Worm (Caenorhabditis elegans) whole organism, early embryonic: ENCODE results near the gene col-102.
A peak's percentile ranks its signal among the peaks of the same experiment; 100 is the strongest.

Experiments
- B0310.2 ChIP-seq: sonication (generic microtip); optimal IDR thresholded peaks from 2 replicates; lab custom pipeline; 2016; ENCODE audit warnings: mild to moderate bottlenecking, missing genetic modification characterization, missing compliant biosample characterization
- F13C5.2 ChIP-seq: sonication (generic microtip); optimal IDR thresholded peaks from 2 replicates; lab custom pipeline; 2017; ENCODE audit warnings: mild to moderate bottlenecking, missing genetic modification characterization, inconsistent platforms, missing compliant biosample characterization
- aly-1 ChIP-seq: sonication (generic microtip); optimal IDR thresholded peaks from 2 replicates; lab custom pipeline; 2016; ENCODE audit warnings: missing genetic modification characterization, missing compliant biosample characterization
- ama-1 ChIP-seq: fragments of 150-350 bp; optimal IDR thresholded peaks from 2 replicates; lab custom pipeline; 2014
- ceh-13 ChIP-seq: fragments of 200-800 bp; sonication (Bioruptor generic); optimal IDR thresholded peaks from 2 replicates; lab custom pipeline; 2018; ENCODE audit warnings: mild to moderate bottlenecking, missing genetic modification characterization, missing compliant biosample characterization
- ceh-36 ChIP-seq: sonication (generic microtip); optimal IDR thresholded peaks from 2 replicates; lab custom pipeline; 2016; ENCODE audit warnings: missing genetic modification characterization, inconsistent platforms, missing compliant biosample characterization
- ets-7 ChIP-seq: sonication (generic microtip); optimal IDR thresholded peaks from 2 replicates; lab custom pipeline; 2016; ENCODE audit warnings: missing genotype, missing genetic modification characterization, missing compliant biosample characterization
- flt-1 ChIP-seq: fragments of 200-800 bp; sonication (Bioruptor generic); IDR thresholded peaks from 2 replicates; pipeline ENCODE4 v1.3.6; 2022; ENCODE audit warnings: missing genetic modification characterization, missing compliant biosample characterization
- hmbx-1 ChIP-seq: sonication (generic microtip); optimal IDR thresholded peaks from 2 replicates; lab custom pipeline; 2016; ENCODE audit warnings: mild to moderate bottlenecking, missing genetic modification characterization, missing compliant biosample characterization
- hmg-4 ChIP-seq: fragments of 200-800 bp; sonication (Bioruptor generic); optimal IDR thresholded peaks from 2 replicates; lab custom pipeline; 2018; ENCODE audit warnings: mild to moderate bottlenecking, missing genetic modification characterization, missing compliant biosample characterization
- hnd-1 ChIP-seq: sonication (generic microtip); optimal IDR thresholded peaks from 2 replicates; lab custom pipeline; 2016; ENCODE audit warnings: missing genetic modification characterization, missing compliant biosample characterization
- pes-1 ChIP-seq: fragments of 200-800 bp; sonication (Bioruptor generic); IDR thresholded peaks from 2 replicates; pipeline ENCODE4 v1.3.6; 2022; ENCODE audit warnings: missing genetic modification reagents, missing genetic modification characterization, missing compliant biosample characterization
- scrt-1 ChIP-seq: fragments of 200-800 bp; sonication (Bioruptor generic); IDR thresholded peaks from 2 replicates; pipeline ENCODE4 v1.3.6; 2022; ENCODE audit warnings: missing genetic modification characterization, missing compliant biosample characterization
- sea-1 ChIP-seq: fragments of 200-800 bp; sonication (Bioruptor generic); conservative IDR thresholded peaks from 2 replicates; pipeline ENCODE4 v1.3.6; 2022; ENCODE audit warnings: missing genetic modification characterization, missing compliant biosample characterization
- tbx-11 ChIP-seq: fragments of 200-800 bp; sonication (Bioruptor generic); IDR thresholded peaks from 2 replicates; pipeline ENCODE4 v1.3.6; 2022; ENCODE audit warnings: missing genetic modification characterization, missing compliant biosample characterization
- tbx-37 ChIP-seq: fragments of 200-800 bp; sonication (Bioruptor generic); conservative IDR thresholded peaks from 2 replicates; pipeline ENCODE4 v1.3.6; 2022; ENCODE audit warnings: missing genetic modification reagents, missing genetic modification characterization, missing compliant biosample characterization
- tra-4 ChIP-seq: sonication (generic microtip); optimal IDR thresholded peaks from 2 replicates; lab custom pipeline; 2017; ENCODE audit warnings: missing genetic modification characterization, missing compliant biosample characterization

col-102 gene

ce11 chrIV:594840-595239 lies 9.4 kb upstream of the col-102 start:
- TF ChIP-seq B0310.2 (no peak), hmbx-1 (tag; lab: Kevin White, UChicago) (no peak), ama-1 (lab: Kevin White, UChicago) (no peak), aly-1 (tag; lab: Kevin White, UChicago) (no peak), sea-1 (GFP tag; lab: Robert Waterston, UW) (no peak), scrt-1 (no peak), ceh-36 (tag; lab: Kevin White, UChicago) (no peak), tbx-11 (GFP tag; lab: Robert Waterston, UW) (no peak), tbx-37 (GFP tag; lab: Robert Waterston, UW) (no peak), ets-7 (tag; lab: Kevin White, UChicago) (no peak), flt-1 (GFP tag; lab: Robert Waterston, UW) (no peak), ceh-13 (GFP tag; lab: Kevin White, UChicago) (no peak), pes-1 (GFP tag; lab: Robert Waterston, UW) (no peak), hnd-1 (tag; lab: Kevin White, UChicago) (no peak), tra-4 (tag; lab: Kevin White, UChicago) (no peak)

ce11 chrIV:596292-596952 lies 7.8 kb upstream of the col-102 start, which contains the start of the genes C18H7.7 and C18H7.11:
TSS of gene C18H7.7 (minus strand) at chrIV:596392.
TSS of gene C18H7.11 (plus strand) at chrIV:596902.
- no peak for TF ChIP-seq F13C5.2 (tag; lab: Kevin White, UChicago)
- TF ChIP-seq tbx-37 (GFP tag; lab: Robert Waterston, UW) = no peak
- no peak for TF ChIP-seq ets-7 (tag; lab: Kevin White, UChicago)
- no peak for TF ChIP-seq ceh-36 (tag; lab: Kevin White, UChicago)
- no peak for TF ChIP-seq ceh-13 (GFP tag; lab: Kevin White, UChicago)
- no peak for TF ChIP-seq ama-1 (lab: Kevin White, UChicago)
- TF ChIP-seq flt-1 (GFP tag; lab: Robert Waterston, UW) = no peak
- TF ChIP-seq pes-1 (GFP tag; lab: Robert Waterston, UW) = no peak
- no peak for TF ChIP-seq hmg-4
- TF ChIP-seq hmbx-1 (tag; lab: Kevin White, UChicago) = no peak
- TF ChIP-seq hnd-1 (tag; lab: Kevin White, UChicago) = no peak
- no peak for TF ChIP-seq B0310.2
- no peak for TF ChIP-seq scrt-1
- TF ChIP-seq tbx-11 (GFP tag; lab: Robert Waterston, UW) = no peak
- TF ChIP-seq tra-4 (tag; lab: Kevin White, UChicago) = no peak

ce11 chrIV:601595-601994 lies 2.6 kb upstream of the col-102 start, which contains the start of gene srt-59:
TSS of gene srt-59 (minus strand) at chrIV:601695.
- TF ChIP-seq aly-1 (tag; lab: Kevin White, UChicago) (no peak), pes-1 (GFP tag; lab: Robert Waterston, UW) (no peak), hmbx-1 (tag; lab: Kevin White, UChicago) (no peak), scrt-1 (no peak)

- TF ChIP-seq hmg-4 (no peak), sea-1 (GFP tag; lab: Robert Waterston, UW) (no peak), flt-1 (GFP tag; lab: Robert Waterston, UW) (no peak), scrt-1 (no peak), tbx-11 (GFP tag; lab: Robert Waterston, UW) (no peak), aly-1 (tag; lab: Kevin White, UChicago) (no peak), ceh-36 (tag; lab: Kevin White, UChicago) (no peak), B0310.2 (no peak)
Measured at ce11 chrIV:603543-603942, 701 bp upstream of the col-102 start, which contains the start of gene prmt-4. TSS of gene prmt-4 (minus strand) at chrIV:603643.

- no peak for TF ChIP-seq pes-1 (GFP tag; lab: Robert Waterston, UW)
- no peak for TF ChIP-seq ets-7 (tag; lab: Kevin White, UChicago)
Measured at ce11 chrIV:604817-605216, 573 bp downstream of the col-102 start.

- peak; percentile 17; the same call in 1 of the 2 replicates for TF ChIP-seq pes-1 (GFP tag; lab: Robert Waterston, UW)
- TF ChIP-seq tbx-11 (GFP tag; lab: Robert Waterston, UW) = no peak
- no peak for TF ChIP-seq tbx-37 (GFP tag; lab: Robert Waterston, UW)
- no peak for TF ChIP-seq ets-7 (tag; lab: Kevin White, UChicago)
- no peak for TF ChIP-seq hmg-4
- no peak for TF ChIP-seq sea-1 (GFP tag; lab: Robert Waterston, UW)
- TF ChIP-seq hmbx-1 (tag; lab: Kevin White, UChicago) = no peak
- no peak for TF ChIP-seq ama-1 (lab: Kevin White, UChicago)
- no peak for TF ChIP-seq hnd-1 (tag; lab: Kevin White, UChicago)
Measured at ce11 chrIV:605431-605830, 1.2 kb downstream of the col-102 start.

DNA sequence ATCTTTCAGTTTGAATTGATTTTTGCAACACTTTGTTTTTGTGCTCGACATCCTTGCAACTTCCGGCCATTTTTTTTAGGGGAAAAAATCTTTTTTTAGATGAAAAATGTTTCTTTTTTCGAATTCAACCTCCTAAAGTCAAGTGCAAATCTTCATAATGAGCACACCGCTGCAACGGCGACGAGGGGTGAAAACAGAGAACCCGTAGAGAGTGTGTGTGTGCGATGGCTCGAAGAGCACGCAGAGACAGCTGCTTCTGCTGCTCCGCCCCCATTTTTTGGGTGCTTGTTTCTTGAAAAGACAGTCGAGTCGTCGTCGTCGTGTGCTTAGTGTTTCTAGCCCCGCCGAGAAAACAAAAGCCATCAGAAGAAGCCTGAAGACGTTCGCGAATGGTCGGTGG lies 1.8 kb downstream of the col-102 start, which contains the start of gene inx-18:
Gene inx-18, plus strand, starts transcription at position 301 of the 400 bp plus-strand sequence.
- no peak for TF ChIP-seq pes-1 (GFP tag; lab: Robert Waterston, UW)
- TF ChIP-seq scrt-1 = no peak
- TF ChIP-seq hmbx-1 (tag; lab: Kevin White, UChicago) = no peak
- TF ChIP-seq aly-1 (tag; lab: Kevin White, UChicago) = no peak
- TF ChIP-seq B0310.2 = no peak
- no peak for TF ChIP-seq hmg-4
- TF ChIP-seq F13C5.2 (tag; lab: Kevin White, UChicago) = no peak
- TF ChIP-seq ama-1 (lab: Kevin White, UChicago) = no peak
- TF ChIP-seq tbx-11 (GFP tag; lab: Robert Waterston, UW) = no peak
- no peak for TF ChIP-seq ceh-13 (GFP tag; lab: Kevin White, UChicago)
- no peak for TF ChIP-seq tra-4 (tag; lab: Kevin White, UChicago)
- no peak for TF ChIP-seq flt-1 (GFP tag; lab: Robert Waterston, UW)
- TF ChIP-seq hnd-1 (tag; lab: Kevin White, UChicago) = no peak
- TF ChIP-seq ceh-36 (tag; lab: Kevin White, UChicago) = no peak
- TF ChIP-seq tbx-37 (GFP tag; lab: Robert Waterston, UW) = no peak
- no peak for TF ChIP-seq ets-7 (tag; lab: Kevin White, UChicago)
- TF ChIP-seq sea-1 (GFP tag; lab: Robert Waterston, UW) = no peak
